Worm (Caenorhabditis elegans) whole organism, early embryonic: ENCODE measurements around the gene fbxl-2.
"Not testable (repeated sequence)": the region's sequence is repeated elsewhere in the genome, so short reads cannot be mapped to it uniquely, and the experiment has no call there.

Source experiments
- B0310.2 ChIP-seq: sonication (generic microtip); optimal IDR thresholded peaks from 2 replicates; lab custom pipeline; 2016; ENCODE audit warnings: mild to moderate bottlenecking, missing genetic modification characterization, missing compliant biosample characterization
- F13C5.2 ChIP-seq: sonication (generic microtip); optimal IDR thresholded peaks from 2 replicates; lab custom pipeline; 2017; ENCODE audit warnings: mild to moderate bottlenecking, missing genetic modification characterization, inconsistent platforms, missing compliant biosample characterization
- aly-1 ChIP-seq: sonication (generic microtip); optimal IDR thresholded peaks from 2 replicates; lab custom pipeline; 2016; ENCODE audit warnings: missing genetic modification characterization, missing compliant biosample characterization
- ama-1 ChIP-seq: fragments of 150-350 bp; optimal IDR thresholded peaks from 2 replicates; lab custom pipeline; 2014
- ceh-13 ChIP-seq: fragments of 200-800 bp; sonication (Bioruptor generic); optimal IDR thresholded peaks from 2 replicates; lab custom pipeline; 2018; ENCODE audit warnings: mild to moderate bottlenecking, missing genetic modification characterization, missing compliant biosample characterization
- ceh-36 ChIP-seq: sonication (generic microtip); optimal IDR thresholded peaks from 2 replicates; lab custom pipeline; 2016; ENCODE audit warnings: missing genetic modification characterization, inconsistent platforms, missing compliant biosample characterization
- ets-7 ChIP-seq: sonication (generic microtip); optimal IDR thresholded peaks from 2 replicates; lab custom pipeline; 2016; ENCODE audit warnings: missing genotype, missing genetic modification characterization, missing compliant biosample characterization
- flt-1 ChIP-seq: fragments of 200-800 bp; sonication (Bioruptor generic); IDR thresholded peaks from 2 replicates; pipeline ENCODE4 v1.3.6; 2022; ENCODE audit warnings: missing genetic modification characterization, missing compliant biosample characterization
- hmbx-1 ChIP-seq: sonication (generic microtip); optimal IDR thresholded peaks from 2 replicates; lab custom pipeline; 2016; ENCODE audit warnings: mild to moderate bottlenecking, missing genetic modification characterization, missing compliant biosample characterization
- hmg-4 ChIP-seq: fragments of 200-800 bp; sonication (Bioruptor generic); optimal IDR thresholded peaks from 2 replicates; lab custom pipeline; 2018; ENCODE audit warnings: mild to moderate bottlenecking, missing genetic modification characterization, missing compliant biosample characterization
- hnd-1 ChIP-seq: sonication (generic microtip); optimal IDR thresholded peaks from 2 replicates; lab custom pipeline; 2016; ENCODE audit warnings: missing genetic modification characterization, missing compliant biosample characterization
- pes-1 ChIP-seq: fragments of 200-800 bp; sonication (Bioruptor generic); IDR thresholded peaks from 2 replicates; pipeline ENCODE4 v1.3.6; 2022; ENCODE audit warnings: missing genetic modification reagents, missing genetic modification characterization, missing compliant biosample characterization
- scrt-1 ChIP-seq: fragments of 200-800 bp; sonication (Bioruptor generic); IDR thresholded peaks from 2 replicates; pipeline ENCODE4 v1.3.6; 2022; ENCODE audit warnings: missing genetic modification characterization, missing compliant biosample characterization
- sea-1 ChIP-seq: fragments of 200-800 bp; sonication (Bioruptor generic); conservative IDR thresholded peaks from 2 replicates; pipeline ENCODE4 v1.3.6; 2022; ENCODE audit warnings: missing genetic modification characterization, missing compliant biosample characterization
- tbx-11 ChIP-seq: fragments of 200-800 bp; sonication (Bioruptor generic); IDR thresholded peaks from 2 replicates; pipeline ENCODE4 v1.3.6; 2022; ENCODE audit warnings: missing genetic modification characterization, missing compliant biosample characterization
- tbx-37 ChIP-seq: fragments of 200-800 bp; sonication (Bioruptor generic); conservative IDR thresholded peaks from 2 replicates; pipeline ENCODE4 v1.3.6; 2022; ENCODE audit warnings: missing genetic modification reagents, missing genetic modification characterization, missing compliant biosample characterization
- tra-4 ChIP-seq: sonication (generic microtip); optimal IDR thresholded peaks from 2 replicates; lab custom pipeline; 2017; ENCODE audit warnings: missing genetic modification characterization, missing compliant biosample characterization

The fbxl-2 gene

ce11 chrIII:4781937-4782576 is 25.0 kb downstream of the fbxl-2 start, which contains the start of the genes gex-5 and C38D4.10:
Gene gex-5, minus strand, starts transcription at chrIII:4781987.
Gene C38D4.10, plus strand, starts transcription at chrIII:4782526.
- TF ChIP-seq flt-1 (GFP tag; lab: Robert Waterston, UW); aly-1 (tag; lab: Kevin White, UChicago); scrt-1: not testable (repeated sequence)

ce11 chrIII:4785131-4785530 is 28.1 kb downstream of the fbxl-2 start, which contains the start of gene enu-3.2:
Gene enu-3.2, minus strand, starts transcription at chrIII:4785235.
- not testable (repeated sequence) for TF ChIP-seq pes-1 (GFP tag; lab: Robert Waterston, UW); hmg-4 (GFP tag; lab: Kevin White, UChicago); B0310.2

- TF ChIP-seq tbx-37 (GFP tag; lab: Robert Waterston, UW): no peak
- no peak for TF ChIP-seq ceh-13
- no peak for TF ChIP-seq hnd-1 (tag; lab: Kevin White, UChicago)
- no peak for TF ChIP-seq ceh-36 (tag; lab: Kevin White, UChicago)
Observed at ce11 chrIII:4785714-4786113, 28.7 kb downstream of the fbxl-2 start, which contains the start of gene mel-28. Gene mel-28, plus strand, starts transcription at chrIII:4786080.

- TF ChIP-seq tbx-11: no peak
- no peak for TF ChIP-seq tbx-37 (GFP tag; lab: Robert Waterston, UW)
- no peak for TF ChIP-seq scrt-1
- TF ChIP-seq ama-1 (lab: Kevin White, UChicago): no peak
- no peak for TF ChIP-seq hmg-4 (GFP tag; lab: Kevin White, UChicago)
- TF ChIP-seq flt-1 (GFP tag; lab: Robert Waterston, UW): no peak
- no peak for TF ChIP-seq sea-1 (GFP tag; lab: Robert Waterston, UW)
Observed at ce11 chrIII:4792560-4793136, 35.6 kb downstream of the fbxl-2 start, which contains the start of gene mip-1. Gene mip-1, plus strand, starts transcription at chrIII:4793086.

ce11 chrIII:4796039-4796438 is 39.0 kb downstream of the fbxl-2 start:
- TF ChIP-seq hmg-4 (GFP tag; lab: Kevin White, UChicago) (peak; percentile 29), tra-4 (no peak)

ce11 chrIII:4796536-4796935 is 39.5 kb downstream of the fbxl-2 start, which contains the start of gene tag-325:
Gene tag-325, plus strand, starts transcription at chrIII:4796836.
- no peak for TF ChIP-seq B0310.2
- TF ChIP-seq ama-1 (lab: Kevin White, UChicago): no peak
- no peak for TF ChIP-seq aly-1 (tag; lab: Kevin White, UChicago)
- TF ChIP-seq ceh-36 (tag; lab: Kevin White, UChicago): no peak
- TF ChIP-seq hmbx-1 (tag; lab: Kevin White, UChicago): no peak
- TF ChIP-seq ets-7 (tag; lab: Kevin White, UChicago): no peak
- TF ChIP-seq F13C5.2: no peak
- TF ChIP-seq hnd-1 (tag; lab: Kevin White, UChicago): no peak
- no peak for TF ChIP-seq tra-4
- TF ChIP-seq flt-1 (GFP tag; lab: Robert Waterston, UW): no peak
- no peak for TF ChIP-seq tbx-37 (GFP tag; lab: Robert Waterston, UW)
- no peak for TF ChIP-seq hmg-4 (GFP tag; lab: Kevin White, UChicago)
- TF ChIP-seq pes-1 (GFP tag; lab: Robert Waterston, UW): no peak
- TF ChIP-seq tbx-11: no peak

ce11 chrIII:4802707-4803106 is 45.6 kb downstream of the fbxl-2 start, which contains the start of gene metl-5:
Gene metl-5, plus strand, starts transcription at chrIII:4803007.
- TF ChIP-seq sea-1 (GFP tag; lab: Robert Waterston, UW): no peak
- TF ChIP-seq hmg-4 (GFP tag; lab: Kevin White, UChicago): no peak
- no peak for TF ChIP-seq ceh-13
- no peak for TF ChIP-seq scrt-1
- no peak for TF ChIP-seq hmbx-1 (tag; lab: Kevin White, UChicago)
- TF ChIP-seq tbx-37 (GFP tag; lab: Robert Waterston, UW): no peak
- TF ChIP-seq ceh-36 (tag; lab: Kevin White, UChicago): no peak
- no peak for TF ChIP-seq hnd-1 (tag; lab: Kevin White, UChicago)
- TF ChIP-seq aly-1 (tag; lab: Kevin White, UChicago): no peak
- no peak for TF ChIP-seq F13C5.2
- no peak for TF ChIP-seq ets-7 (tag; lab: Kevin White, UChicago)
- TF ChIP-seq ama-1 (lab: Kevin White, UChicago): no peak

- no peak for TF ChIP-seq tra-4
- TF ChIP-seq hnd-1 (tag; lab: Kevin White, UChicago): no peak
- TF ChIP-seq ets-7 (tag; lab: Kevin White, UChicago): no peak
- no peak for TF ChIP-seq ceh-13
- no peak for TF ChIP-seq ceh-36 (tag; lab: Kevin White, UChicago)
- no peak for TF ChIP-seq tbx-37 (GFP tag; lab: Robert Waterston, UW)
- TF ChIP-seq aly-1 (tag; lab: Kevin White, UChicago): no peak
- no peak for TF ChIP-seq B0310.2
- TF ChIP-seq flt-1 (GFP tag; lab: Robert Waterston, UW): no peak
- no peak for TF ChIP-seq hmg-4 (GFP tag; lab: Kevin White, UChicago)
- TF ChIP-seq sea-1 (GFP tag; lab: Robert Waterston, UW): no peak
- no peak for TF ChIP-seq pes-1 (GFP tag; lab: Robert Waterston, UW)
- no peak for TF ChIP-seq scrt-1
- TF ChIP-seq tbx-11: no peak
- no peak for TF ChIP-seq F13C5.2
- no peak for TF ChIP-seq ama-1 (lab: Kevin White, UChicago)
- TF ChIP-seq hmbx-1 (tag; lab: Kevin White, UChicago): no peak
Observed at ce11 chrIII:4806345-4806744, 49.3 kb downstream of the fbxl-2 start.
